Worm (Caenorhabditis elegans) whole organism, late embryonic: ENCODE data around the gene Y51B9A.14.

ENCODE experiments used
- ceh-22 ChIP-seq: sonication (generic microtip); optimal IDR thresholded peaks from 2 replicates; lab custom pipeline; 2017; ENCODE audit warnings: missing biosample characterization, missing genetic modification characterization
- ceh-31 ChIP-seq: sonication (generic microtip); optimal IDR thresholded peaks from 2 replicates; lab custom pipeline; 2016; ENCODE audit warnings: missing genetic modification characterization, missing compliant biosample characterization
- ceh-48 ChIP-seq: sonication (generic microtip); optimal IDR thresholded peaks from 2 replicates; lab custom pipeline; 2016; ENCODE audit warnings: missing genetic modification characterization, inconsistent platforms, missing compliant biosample characterization
- nfya-1 ChIP-seq: sonication (generic microtip); optimal IDR thresholded peaks from 2 replicates; lab custom pipeline; 2017; ENCODE audit warnings: missing genetic modification characterization, mild to moderate bottlenecking, missing compliant biosample characterization, antibody characterized with exemption, moderate library complexity
- npax-4 ChIP-seq: sonication (generic microtip); optimal IDR thresholded peaks from 2 replicates; lab custom pipeline; 2016; ENCODE audit warnings: missing genetic modification characterization, missing compliant biosample characterization
- pax-1 ChIP-seq: fragments of 150-350 bp; optimal IDR thresholded peaks from 2 replicates; lab custom pipeline; 2014; ENCODE audit warnings: missing biosample characterization, missing genetic modification characterization
- pqm-1 ChIP-seq: sonication (generic microtip); optimal IDR thresholded peaks from 2 replicates; lab custom pipeline; 2016; ENCODE audit warnings: missing genetic modification characterization, missing compliant biosample characterization
- tbx-2 ChIP-seq: sonication (generic microtip); optimal IDR thresholded peaks from 2 replicates; lab custom pipeline; 2016; ENCODE audit warnings: missing genetic modification characterization, missing compliant biosample characterization
- unc-42 ChIP-seq: sonication (generic microtip); optimal IDR thresholded peaks from 2 replicates; lab custom pipeline; 2016; ENCODE audit warnings: missing genotype, missing genetic modification characterization, missing compliant biosample characterization
- unc-86 ChIP-seq: sonication (generic microtip); optimal IDR thresholded peaks from 2 replicates; lab custom pipeline; 2016; ENCODE audit warnings: missing genetic modification characterization, missing compliant biosample characterization

The Y51B9A.14 gene

ce11 chrII:9356723-9357122 lies 41.5 kb downstream of the Y51B9A.14 start (continued):
- TF ChIP-seq nfya-1 (tag; lab: Kevin White, UChicago) (peak; percentile 69), tbx-2 (tag; lab: Kevin White, UChicago) (peak; percentile 38), ceh-22 (tag; lab: Kevin White, UChicago) (peak; percentile 12), unc-86 (no peak), pax-1 (tag; lab: Kevin White, UChicago) (no peak), unc-42 (tag; lab: Kevin White, UChicago) (peak; percentile 7), ceh-31 (tag; lab: Kevin White, UChicago) (peak; percentile 26), ceh-48 (no peak)

DNA sequence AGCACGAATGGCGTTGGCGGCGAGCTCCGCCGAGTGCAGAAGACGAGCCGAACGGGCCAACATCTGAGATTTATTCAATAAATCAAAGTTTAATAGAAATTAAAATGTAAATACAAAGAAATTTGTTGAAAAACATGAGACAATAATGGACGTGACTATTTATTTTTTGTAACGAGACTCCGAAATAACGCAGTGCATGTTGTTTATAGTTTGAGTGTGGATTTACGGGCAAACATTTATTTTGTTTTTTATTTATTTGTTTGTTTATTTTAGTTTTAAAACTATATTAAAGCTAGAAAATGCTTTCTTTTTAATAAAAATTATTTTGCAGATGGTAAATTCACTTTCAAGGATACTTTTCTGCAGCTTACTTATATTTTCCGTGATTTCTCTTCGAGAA lies 45.6 kb downstream of the Y51B9A.14 start, which contains the start of the genes sdhb-1 and cup-15:
TSS of gene sdhb-1 (minus strand) at position 63 of the 400 bp plus-strand sequence.
TSS of gene cup-15 (plus strand) at position 332 of the 400 bp plus-strand sequence.
- no peak for TF ChIP-seq pqm-1 (tag; lab: Kevin White, UChicago)
- no peak for TF ChIP-seq npax-4 (tag; lab: Kevin White, UChicago)
- TF ChIP-seq pax-1 (tag; lab: Kevin White, UChicago) = no peak
